Worm (Caenorhabditis elegans) whole organism, young adult: Measurements from ENCODE around the gene tsp-5.

Source experiments
- B0261.1 ChIP-seq: sonication (generic microtip); optimal IDR thresholded peaks from 2 replicates; lab custom pipeline; 2016; ENCODE audit warnings: mild to moderate bottlenecking, missing genetic modification characterization, moderate library complexity, missing compliant biosample characterization
- C17E4.6 ChIP-seq: fragments of 200-800 bp; sonication (Bioruptor generic); IDR thresholded peaks from 2 replicates; pipeline ENCODE4 v1.3.6; 2022; ENCODE audit warnings: missing genetic modification reagents, missing genetic modification characterization, missing compliant biosample characterization
- F10E7.11 ChIP-seq: sonication (generic microtip); optimal IDR thresholded peaks from 2 replicates; lab custom pipeline; 2017; ENCODE audit warnings: mild to moderate bottlenecking, missing genetic modification characterization, moderate library complexity, missing compliant biosample characterization
- F23B12.7 ChIP-seq: sonication (generic microtip); optimal IDR thresholded peaks from 2 replicates; lab custom pipeline; 2017; ENCODE audit warnings: missing genetic modification characterization, mild to moderate bottlenecking, missing compliant biosample characterization, antibody characterized with exemption, moderate library complexity; ENCODE audit not compliant: insufficient read depth
- F33H1.4 ChIP-seq: fragments of 200-800 bp; sonication (Bioruptor generic); IDR thresholded peaks from 2 replicates; pipeline ENCODE4 v1.3.6; 2022; ENCODE audit warnings: missing genetic modification reagents, missing genetic modification characterization, missing compliant biosample characterization
- F39B2.1 ChIP-seq: fragments of 200-800 bp; sonication (Bioruptor generic); IDR thresholded peaks from 2 replicates; pipeline ENCODE4 v1.3.6; 2022; ENCODE audit warnings: missing genetic modification reagents, missing genetic modification characterization, missing compliant biosample characterization
- F49E8.2 ChIP-seq: sonication (generic microtip); optimal IDR thresholded peaks from 3 replicates; lab custom pipeline; 2017; ENCODE audit warnings: missing genetic modification characterization, mild to moderate bottlenecking, missing compliant biosample characterization, antibody characterized with exemption, moderate library complexity; ENCODE audit not compliant: insufficient read depth
- Y95B8A.8 ChIP-seq: fragments of 200-800 bp; sonication (Bioruptor generic); IDR thresholded peaks from 2 replicates; pipeline ENCODE4 v1.3.6; 2022; ENCODE audit warnings: missing genetic modification reagents, missing genetic modification characterization, missing compliant biosample characterization
- ZK185.1 ChIP-seq: sonication (generic microtip); optimal IDR thresholded peaks from 2 replicates; lab custom pipeline; 2016; ENCODE audit warnings: mild to moderate bottlenecking, missing genetic modification characterization, missing compliant biosample characterization; ENCODE audit not compliant: poor library complexity, severe bottlenecking
- aptf-2 ChIP-seq: fragments of 200-800 bp; sonication (Bioruptor generic); conservative IDR thresholded peaks from 2 replicates; pipeline ENCODE4 v1.3.6; 2022; ENCODE audit warnings: missing genetic modification reagents, missing genetic modification characterization, missing compliant biosample characterization
- aptf-3 ChIP-seq: fragments of 200-800 bp; sonication (Bioruptor generic); IDR thresholded peaks from 2 replicates; pipeline ENCODE4 v1.3.6; 2022; ENCODE audit warnings: missing genetic modification characterization, missing compliant biosample characterization
- attf-5 ChIP-seq: fragments of 200-800 bp; sonication (Bioruptor generic); optimal IDR thresholded peaks from 2 replicates; lab custom pipeline; 2018; ENCODE audit warnings: mild to moderate bottlenecking, missing genetic modification characterization, missing compliant biosample characterization
- ccch-3 ChIP-seq: fragments of 200-800 bp; sonication (Bioruptor generic); optimal IDR thresholded peaks from 2 replicates; lab custom pipeline; 2018; ENCODE audit warnings: mild to moderate bottlenecking, missing genetic modification characterization, missing compliant biosample characterization
- cebp-1 ChIP-seq, 2 experiments: fragments of 200-800 bp in 1 of 2; sonication (Bioruptor generic) in 1 of 2; sonication (generic microtip) in 1 of 2; IDR thresholded peaks in 1 of 2; optimal IDR thresholded peaks in 1 of 2; 2 replicates each; pipeline versions ENCODE4 v1.3.6 to Lab custom; 2017 to 2022; ENCODE audit warnings: missing compliant biosample characterization in 2 of 2, missing genetic modification characterization in 2 of 2, mild to moderate bottlenecking in 1 of 2, missing genetic modification reagents in 1 of 2, moderate library complexity in 1 of 2
- ceh-100 ChIP-seq: fragments of 200-800 bp; sonication (Bioruptor generic); IDR thresholded peaks from 2 replicates; pipeline ENCODE4 v1.3.6; 2022; ENCODE audit warnings: missing genetic modification reagents, missing genetic modification characterization, missing compliant biosample characterization
- dpl-1 ChIP-seq: fragments of 150-350 bp; optimal IDR thresholded peaks from 2 replicates; lab custom pipeline; 2014; ENCODE audit warnings: missing biosample characterization, missing genetic modification reagents, missing genetic modification characterization
- egl-18 ChIP-seq: fragments of 200-800 bp; sonication (Bioruptor generic); IDR thresholded peaks from 2 replicates; pipeline ENCODE4 v1.3.6; 2022; ENCODE audit warnings: missing genetic modification reagents, missing genetic modification characterization, missing compliant biosample characterization
- gei-17 ChIP-seq: fragments of 200-800 bp; sonication (Bioruptor generic); optimal IDR thresholded peaks from 2 replicates; lab custom pipeline; 2018; ENCODE audit warnings: mild to moderate bottlenecking, missing genetic modification characterization, missing compliant biosample characterization
- hrde-1 ChIP-seq: sonication (generic microtip); optimal IDR thresholded peaks from 2 replicates; lab custom pipeline; 2016; ENCODE audit warnings: missing genetic modification characterization, mild to moderate bottlenecking, missing compliant biosample characterization, moderate library complexity, missing genotype, missing genetic modification reagents, borderline replicate concordance
- lag-1 ChIP-seq: fragments of 200-800 bp; sonication (Bioruptor generic); IDR thresholded peaks from 2 replicates; pipeline ENCODE4 v1.3.6; 2022; ENCODE audit warnings: missing genetic modification reagents, missing genetic modification characterization, missing compliant biosample characterization
- let-607 ChIP-seq, 2 experiments: fragments of 200-800 bp in 1 of 2; sonication (Bioruptor generic) in 1 of 2; sonication (generic microtip) in 1 of 2; optimal IDR thresholded peaks; 2 replicates each; lab custom pipeline; 2016 to 2018; ENCODE audit warnings: mild to moderate bottlenecking in 2 of 2, missing compliant biosample characterization in 2 of 2, missing genetic modification characterization in 2 of 2, moderate library complexity in 2 of 2, missing genotype in 1 of 2
- lin-35 ChIP-seq, 3 experiments: fragments of 150-350 bp in 2 of 3; sonication (generic microtip) in 1 of 3; optimal IDR thresholded peaks; 2 replicates each; lab custom pipeline; 2014 to 2018; ENCODE audit warnings: missing biosample characterization in 3 of 3, missing genetic modification characterization in 3 of 3, missing genetic modification reagents in 3 of 3
- lin-40 ChIP-seq: sonication (generic microtip); optimal IDR thresholded peaks from 2 replicates; lab custom pipeline; 2016; ENCODE audit warnings: missing genetic modification characterization, mild to moderate bottlenecking, missing compliant biosample characterization, missing genotype, missing genetic modification reagents
- lsl-1 ChIP-seq: fragments of 200-800 bp; sonication (Bioruptor generic); optimal IDR thresholded peaks from 2 replicates; lab custom pipeline; 2018; ENCODE audit warnings: mild to moderate bottlenecking, missing genetic modification characterization, moderate library complexity, missing compliant biosample characterization
- madf-10 ChIP-seq: sonication (generic microtip); optimal IDR thresholded peaks from 2 replicates; lab custom pipeline; 2016; ENCODE audit warnings: mild to moderate bottlenecking, missing genetic modification characterization, missing compliant biosample characterization
- nfyb-1 ChIP-seq: fragments of 200-800 bp; sonication (Bioruptor generic); IDR thresholded peaks from 2 replicates; pipeline ENCODE4 v1.3.6; 2022; ENCODE audit warnings: missing genetic modification reagents, missing genetic modification characterization, missing compliant biosample characterization
- nhr-80 ChIP-seq: sonication (generic microtip); optimal IDR thresholded peaks from 2 replicates; lab custom pipeline; 2016; ENCODE audit warnings: missing genetic modification characterization, missing compliant biosample characterization
- sea-2 ChIP-seq: fragments of 200-800 bp; sonication (Bioruptor generic); IDR thresholded peaks from 2 replicates; pipeline ENCODE4 v1.3.6; 2022; ENCODE audit warnings: missing genetic modification characterization, missing compliant biosample characterization
- snpc-4 ChIP-seq, 5 experiments: fragments of 150-350 bp in 1 of 5; sonication (generic microtip) in 4 of 5; optimal IDR thresholded peaks; 2 replicates each; lab custom pipeline; 2014 to 2018; ENCODE audit warnings: missing genetic modification characterization in 5 of 5, missing biosample characterization in 3 of 5, antibody characterized with exemption in 2 of 5, mild to moderate bottlenecking in 2 of 5, missing compliant biosample characterization in 2 of 5, missing genotype in 2 of 5, moderate library complexity in 2 of 5, missing genetic modification reagents in 1 of 5
- ztf-3 ChIP-seq: fragments of 200-800 bp; sonication (Bioruptor generic); optimal IDR thresholded peaks from 2 replicates; lab custom pipeline; 2018; ENCODE audit warnings: mild to moderate bottlenecking, missing genetic modification characterization, missing compliant biosample characterization

The tsp-5 gene

ce11 chrIV:13591645-13592044, at the start of gene tsp-5:
tsp-5 (minus strand) TSS chrIV:13591745.
- TF ChIP-seq snpc-4 (GFP tag; optimal IDR thresholded peaks at IDR 0.05; lab: Kevin White, UChicago) (no peak), snpc-4 (tag; optimal IDR thresholded peaks at IDR 0.05; lab: Kevin White, UChicago) (no peak), ZK185.1 (tag; lab: Kevin White, UChicago) (no peak), B0261.1 (tag; lab: Kevin White, UChicago) (no peak), F10E7.11 (tag; lab: Kevin White, UChicago) (no peak), lin-40 (tag; lab: Kevin White, UChicago) (no peak), ceh-100 (no peak), egl-18 (GFP tag; lab: Robert Waterston, UW) (no peak), madf-10 (no peak), nfyb-1 (GFP tag; lab: Robert Waterston, UW) (no peak), ccch-3 (GFP tag; lab: Kevin White, UChicago) (no peak), lag-1 (no peak), F49E8.2 (tag; lab: Kevin White, UChicago) (no peak), aptf-3 (GFP tag; lab: Robert Waterston, UW) (no peak), F33H1.4 (GFP tag; lab: Robert Waterston, UW) (no peak), cebp-1 (GFP tag; IDR thresholded peaks at IDR 0.05; lab: Robert Waterston, UW) (no peak), cebp-1 (tag; optimal IDR thresholded peaks at IDR 0.05; lab: Kevin White, UChicago) (no peak)

ce11 chrIV:13639027-13639426, 47.5 kb upstream of the tsp-5 start, which contains the start of gene ugt-22:
ugt-22 (plus strand) TSS chrIV:13639260.
- TF ChIP-seq dpl-1 (no peak), nhr-80 (tag; lab: Kevin White, UChicago) (peak; percentile 50), attf-5 (GFP tag; lab: Kevin White, UChicago) (no peak), ztf-3 (GFP tag; lab: Kevin White, UChicago) (no peak), hrde-1 (tag; lab: Kevin White, UChicago) (no peak), gei-17 (GFP tag; lab: Kevin White, UChicago) (no peak), F39B2.1 (GFP tag; lab: Robert Waterston, UW) (no peak)

- TF ChIP-seq lsl-1 (GFP tag; lab: Kevin White, UChicago) (no peak), snpc-4 (GFP tag; optimal IDR thresholded peaks at IDR 0.05; lab: Kevin White, UChicago) (no peak), snpc-4 (tag; optimal IDR thresholded peaks at IDR 0.05; lab: Kevin White, UChicago) (peak in 1 of 4 experiments; percentile 68)
Measured at ce11 chrIV:13636975-13637374, 45.4 kb upstream of the tsp-5 start, which contains the start of gene C08F11.7. C08F11.7 (plus strand) TSS chrIV:13637275.

- no peak for TF ChIP-seq F23B12.7 (tag; lab: Kevin White, UChicago)
- no peak for TF ChIP-seq sea-2 (GFP tag; lab: Robert Waterston, UW)
- peak; percentile 81; the same call in 1 of the 2 replicates for TF ChIP-seq cebp-1 (GFP tag; IDR thresholded peaks at IDR 0.05; lab: Robert Waterston, UW)
- TF ChIP-seq cebp-1 (tag; optimal IDR thresholded peaks at IDR 0.05; lab: Kevin White, UChicago): no peak
Measured at ce11 chrIV:13633165-13633564, 41.6 kb upstream of the tsp-5 start, which contains the start of gene fbxa-98. fbxa-98 (plus strand) TSS chrIV:13633407.

- TF ChIP-seq egl-18 (GFP tag; lab: Robert Waterston, UW) (no peak), C17E4.6 (GFP tag; lab: Robert Waterston, UW) (no peak), Y95B8A.8 (GFP tag; lab: Robert Waterston, UW) (no peak)
Measured at ce11 chrIV:13632613-13633012, 41.1 kb upstream of the tsp-5 start.

- TF ChIP-seq lin-35 (GFP tag; optimal IDR thresholded peaks at IDR 0.05; lab: Kevin White, UChicago) (no peak), let-607 (tag; optimal IDR thresholded peaks at IDR 0.05; lab: Kevin White, UChicago) (no peak), aptf-2 (GFP tag; lab: Robert Waterston, UW) (no peak), ccch-3 (GFP tag; lab: Kevin White, UChicago) (no peak)
Measured at ce11 chrIV:13626469-13626868, 34.9 kb upstream of the tsp-5 start, which contains the start of gene sru-21. sru-21 (plus strand) TSS chrIV:13626769.
